Worm (Caenorhabditis elegans) whole organism, L3 larva: ENCODE results near the gene F49C12.5.
"Not testable (repeated sequence)": the region's sequence is repeated elsewhere in the genome, so short reads cannot be mapped to it uniquely, and the experiment has no call there.

ENCODE experiments used
- ceh-16 ChIP-seq: sonication (generic microtip); optimal IDR thresholded peaks from 2 replicates; lab custom pipeline; 2017; ENCODE audit warnings: missing biosample characterization, missing genetic modification characterization
- ceh-28 ChIP-seq: fragments of 150-350 bp; optimal IDR thresholded peaks from 2 replicates; lab custom pipeline; 2014; ENCODE audit warnings: missing biosample characterization, missing genetic modification reagents, missing genetic modification characterization
- ceh-82 ChIP-seq: fragments of 150-350 bp; optimal IDR thresholded peaks from 2 replicates; lab custom pipeline; 2014; ENCODE audit warnings: missing biosample characterization, missing genetic modification characterization
- egl-5 ChIP-seq: fragments of 150-350 bp; optimal IDR thresholded peaks from 2 replicates; lab custom pipeline; 2017; ENCODE audit warnings: missing biosample characterization, missing genetic modification reagents, missing genetic modification characterization, inconsistent platforms
- elt-1 ChIP-seq: fragments of 150-350 bp; optimal IDR thresholded peaks from 2 replicates; lab custom pipeline; 2014; ENCODE audit warnings: missing biosample characterization, missing genetic modification characterization
- elt-2 ChIP-seq: sonication (generic microtip); optimal IDR thresholded peaks from 2 replicates; lab custom pipeline; 2016; ENCODE audit warnings: missing genetic modification reagents, mild to moderate bottlenecking, missing genetic modification characterization, missing compliant biosample characterization
- elt-3 ChIP-seq, 3 experiments: fragments of 150-350 bp in 1 of 3; sonication (generic microtip) in 2 of 3; optimal IDR thresholded peaks; 2 replicates in 2 of 3; 4 replicates in 1 of 3; lab custom pipeline; 2014 to 2017; ENCODE audit warnings: missing biosample characterization in 3 of 3, missing genetic modification characterization in 3 of 3
- eor-1 ChIP-seq, 2 experiments: fragments of 150-350 bp; optimal IDR thresholded peaks; 2 replicates each; lab custom pipeline; 2014 to 2018; ENCODE audit warnings: missing biosample characterization in 2 of 2, missing genetic modification characterization in 2 of 2
- fkh-10 ChIP-seq: sonication (generic microtip); optimal IDR thresholded peaks from 2 replicates; lab custom pipeline; 2017; ENCODE audit warnings: missing biosample characterization, missing genetic modification reagents, missing genetic modification characterization
- fkh-2 ChIP-seq: fragments of 150-350 bp; optimal IDR thresholded peaks from 2 replicates; lab custom pipeline; 2014; ENCODE audit warnings: missing biosample characterization, missing genetic modification reagents, missing genetic modification characterization
- fos-1 ChIP-seq: fragments of 150-350 bp; optimal IDR thresholded peaks from 2 replicates; lab custom pipeline; 2014; ENCODE audit warnings: missing biosample characterization, missing genetic modification characterization
- hmg-11 ChIP-seq: sonication (generic microtip); optimal IDR thresholded peaks from 2 replicates; lab custom pipeline; 2016; ENCODE audit warnings: missing genetic modification characterization, missing compliant biosample characterization
- jun-1 ChIP-seq: fragments of 150-350 bp; optimal IDR thresholded peaks from 2 replicates; lab custom pipeline; 2014; ENCODE audit warnings: missing biosample characterization, missing genetic modification reagents, missing genetic modification characterization
- lin-15B ChIP-seq: fragments of 150-350 bp; optimal IDR thresholded peaks from 2 replicates; lab custom pipeline; 2014; ENCODE audit warnings: missing biosample characterization, missing genetic modification characterization
- lin-39 ChIP-seq: fragments of 150-350 bp; optimal IDR thresholded peaks from 2 replicates; lab custom pipeline; 2018; ENCODE audit warnings: missing biosample characterization, missing genetic modification reagents, missing genetic modification characterization
- lsy-12 ChIP-seq: sonication (generic microtip); optimal IDR thresholded peaks from 2 replicates; lab custom pipeline; 2016; ENCODE audit warnings: mild to moderate bottlenecking, missing genetic modification characterization, missing compliant biosample characterization
- mdl-1 ChIP-seq: fragments of 150-350 bp; optimal IDR thresholded peaks from 2 replicates; lab custom pipeline; 2014; ENCODE audit warnings: missing biosample characterization, missing genetic modification characterization
- mml-1 ChIP-seq: fragments of 150-350 bp; sonication (generic microtip); optimal IDR thresholded peaks from 3 replicates; lab custom pipeline; 2014; ENCODE audit warnings: missing biosample characterization, missing genetic modification characterization
- nfya-1 ChIP-seq: sonication (generic microtip); optimal IDR thresholded peaks from 2 replicates; lab custom pipeline; 2017; ENCODE audit warnings: missing genetic modification characterization, mild to moderate bottlenecking, missing compliant biosample characterization, antibody characterized with exemption, moderate library complexity; ENCODE audit not compliant: insufficient read depth
- nhr-11 ChIP-seq: fragments of 150-350 bp; optimal IDR thresholded peaks from 2 replicates; lab custom pipeline; 2014; ENCODE audit warnings: missing biosample characterization, missing genetic modification characterization
- nhr-237 ChIP-seq: fragments of 150-350 bp; optimal IDR thresholded peaks from 2 replicates; lab custom pipeline; 2014; ENCODE audit warnings: missing biosample characterization, missing genetic modification characterization
- nhr-25 ChIP-seq: sonication (generic microtip); optimal IDR thresholded peaks from 2 replicates; lab custom pipeline; 2017; ENCODE audit warnings: missing biosample characterization, missing genetic modification characterization
- nhr-28 ChIP-seq: fragments of 150-350 bp; optimal IDR thresholded peaks from 2 replicates; lab custom pipeline; 2014; ENCODE audit warnings: missing biosample characterization, missing genetic modification characterization
- nhr-43 ChIP-seq: sonication (generic microtip); optimal IDR thresholded peaks from 2 replicates; lab custom pipeline; 2016; ENCODE audit warnings: mild to moderate bottlenecking, missing genetic modification characterization, missing compliant biosample characterization; ENCODE audit not compliant: poor library complexity, severe bottlenecking
- nhr-76 ChIP-seq: fragments of 150-350 bp; sonication (generic microtip); optimal IDR thresholded peaks from 5 replicates; lab custom pipeline; 2014; ENCODE audit warnings: missing biosample characterization, missing genetic modification characterization
- nhr-77 ChIP-seq: fragments of 150-350 bp; optimal IDR thresholded peaks from 2 replicates; lab custom pipeline; 2014; ENCODE audit warnings: missing biosample characterization, missing genetic modification characterization
- pha-4 ChIP-seq: fragments of 150-350 bp; optimal IDR thresholded peaks from 2 replicates; lab custom pipeline; 2014; ENCODE audit warnings: missing biosample characterization, missing genetic modification reagents, missing genetic modification characterization
- pqm-1 ChIP-seq: fragments of 150-350 bp; optimal IDR thresholded peaks from 2 replicates; lab custom pipeline; 2017; ENCODE audit warnings: missing biosample characterization, missing genetic modification characterization, inconsistent platforms
- skn-1 ChIP-seq: fragments of 150-350 bp; optimal IDR thresholded peaks from 2 replicates; lab custom pipeline; 2014; ENCODE audit warnings: missing biosample characterization, missing genetic modification characterization
- snpc-4 ChIP-seq: fragments of 150-350 bp; optimal IDR thresholded peaks from 2 replicates; lab custom pipeline; 2014; ENCODE audit warnings: missing biosample characterization, missing genetic modification characterization
- tbx-2 ChIP-seq: sonication (generic microtip); optimal IDR thresholded peaks from 2 replicates; lab custom pipeline; 2016; ENCODE audit warnings: mild to moderate bottlenecking, missing genetic modification characterization, missing compliant biosample characterization
- unc-39 ChIP-seq: sonication (generic microtip); optimal IDR thresholded peaks from 4 replicates; lab custom pipeline; 2017; ENCODE audit warnings: missing biosample characterization, missing genetic modification characterization
- ztf-11 ChIP-seq: fragments of 150-350 bp; optimal IDR thresholded peaks from 2 replicates; lab custom pipeline; 2014; ENCODE audit warnings: missing biosample characterization, missing genetic modification characterization

F49C12.5 gene

ce11 chrIV:9308975-9309374, 4.3 kb downstream of the F49C12.5 start, which contains the start of gene F49C12.6:
TSS of gene F49C12.6 (minus strand) at chrIV:9309075.
- TF ChIP-seq nhr-28 (tag; lab: Kevin White, UChicago): no peak
- no peak for TF ChIP-seq eor-1 (tag; optimal IDR thresholded peaks at IDR 0.05; lab: Kevin White, UChicago)
- no peak for TF ChIP-seq nhr-77
- no peak for TF ChIP-seq mml-1 (tag; lab: Kevin White, UChicago)
- no peak for TF ChIP-seq lsy-12 (tag; lab: Kevin White, UChicago)
- TF ChIP-seq fkh-2 (tag; lab: Kevin White, UChicago): no peak
- TF ChIP-seq, all 47 proteins: peak for 0

ce11 chrIV:9310935-9311566, 6.3 kb downstream of the F49C12.5 start:
- TF ChIP-seq lsy-12 (tag; lab: Kevin White, UChicago): no peak
- no peak for TF ChIP-seq ztf-11 (tag; lab: Kevin White, UChicago)
- TF ChIP-seq jun-1 (tag; lab: Kevin White, UChicago): peak; percentile 57
- no peak for TF ChIP-seq tbx-2
- TF ChIP-seq nhr-76 (tag; lab: Kevin White, UChicago): no peak
- TF ChIP-seq ceh-82: no peak
- peak; percentile 3 for TF ChIP-seq pha-4 (tag; lab: Kevin White, UChicago)
- no peak for TF ChIP-seq nhr-11
- TF ChIP-seq nhr-25: no peak
- no peak for TF ChIP-seq ceh-16
- TF ChIP-seq pqm-1 (tag; lab: Kevin White, UChicago): peak; percentile 73
- TF ChIP-seq fos-1: no peak
- TF ChIP-seq unc-39 (tag; lab: Kevin White, UChicago): no peak
- peak; percentile 89 for TF ChIP-seq elt-2 (tag; lab: Kevin White, UChicago)
- no peak for TF ChIP-seq fkh-10 (GFP tag; lab: Kevin White, UChicago)

ce11 chrIV:9312827-9313226, 8.1 kb downstream of the F49C12.5 start, which contains the start of gene F49C12.7:
TSS of gene F49C12.7 (minus strand) at chrIV:9312927.
- TF ChIP-seq eor-1 (tag; optimal IDR thresholded peaks at IDR 0.05; lab: Kevin White, UChicago); skn-1 (tag; lab: Kevin White, UChicago); mdl-1 (tag; lab: Kevin White, UChicago): not testable (repeated sequence)
- TF ChIP-seq, all 47 proteins: peak for 0; not testable (repeated sequence) for 47

DNA sequence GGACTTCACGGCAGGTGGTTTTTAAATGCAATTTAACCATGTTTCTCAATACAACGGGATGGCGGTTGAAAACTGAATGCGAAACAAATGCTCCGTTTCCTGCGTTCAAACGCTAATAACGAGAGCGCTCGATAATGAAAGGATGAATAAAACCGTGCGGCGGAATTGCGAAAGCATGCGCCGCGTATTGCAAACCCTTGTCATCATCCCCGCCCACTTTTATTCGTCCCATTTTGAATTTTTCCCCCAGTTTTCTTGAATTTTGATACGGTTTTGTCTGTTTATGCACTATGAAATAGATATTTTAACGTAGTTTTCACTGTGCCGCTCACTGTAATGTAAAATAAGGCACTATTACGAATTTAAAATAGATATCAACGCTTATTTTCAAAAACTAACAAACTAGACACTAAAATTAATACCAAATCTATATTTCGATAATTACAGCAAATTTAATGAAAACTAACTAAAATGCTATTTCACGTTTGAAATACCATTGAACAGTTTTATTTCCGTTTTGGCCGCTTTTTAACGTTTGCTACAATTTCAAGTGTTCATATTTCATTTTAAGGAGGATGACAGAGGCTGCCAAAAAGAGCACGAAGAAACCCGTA, 11.5 kb downstream of the F49C12.5 start, which contains the start of the genes F49C12.9 and rpn-7:
Gene F49C12.9, minus strand, starts transcription at position 148 of the 614 bp plus-strand sequence.
Gene rpn-7, plus strand, starts transcription at position 564 of the 614 bp plus-strand sequence.
- TF ChIP-seq nhr-43 (tag; lab: Kevin White, UChicago): peak; percentile 8
- TF ChIP-seq nhr-28 (tag; lab: Kevin White, UChicago): no peak
- TF ChIP-seq nhr-76 (tag; lab: Kevin White, UChicago): no peak
- TF ChIP-seq lin-15B (tag; lab: Kevin White, UChicago): peak; percentile 5
- peak; percentile 47 for TF ChIP-seq snpc-4
- no peak for TF ChIP-seq nhr-237 (tag; lab: Kevin White, UChicago)
- TF ChIP-seq nfya-1 (tag; lab: Kevin White, UChicago): peak; percentile 56
- TF ChIP-seq egl-5: peak; percentile 48
- TF ChIP-seq skn-1 (tag; lab: Kevin White, UChicago): peak; percentile 99
- TF ChIP-seq elt-2 (tag; lab: Kevin White, UChicago): peak; percentile 24
- peak; percentile 52 for TF ChIP-seq pha-4 (tag; lab: Kevin White, UChicago)
- TF ChIP-seq lin-39 (tag; lab: Kevin White, UChicago): peak; percentile 61
- peak; percentile 68 for TF ChIP-seq hmg-11 (tag; lab: Kevin White, UChicago)
- no peak for TF ChIP-seq elt-1 (tag; lab: Kevin White, UChicago)

- TF ChIP-seq ztf-11 (tag; lab: Kevin White, UChicago) (no peak), nhr-43 (tag; lab: Kevin White, UChicago) (no peak), mdl-1 (tag; lab: Kevin White, UChicago) (no peak), mml-1 (tag; lab: Kevin White, UChicago) (no peak), nhr-11 (no peak), elt-3 (tag; optimal IDR thresholded peaks at IDR 0.05; lab: Kevin White, UChicago) (no peak), ceh-28 (tag; lab: Kevin White, UChicago) (no peak)
Measured at ce11 chrIV:9318147-9318546, 13.4 kb downstream of the F49C12.5 start.
